Fruit fly (Drosophila melanogaster): ENCODE data around the gene ZC3H3.

The ZC3H3 gene

DNA sequence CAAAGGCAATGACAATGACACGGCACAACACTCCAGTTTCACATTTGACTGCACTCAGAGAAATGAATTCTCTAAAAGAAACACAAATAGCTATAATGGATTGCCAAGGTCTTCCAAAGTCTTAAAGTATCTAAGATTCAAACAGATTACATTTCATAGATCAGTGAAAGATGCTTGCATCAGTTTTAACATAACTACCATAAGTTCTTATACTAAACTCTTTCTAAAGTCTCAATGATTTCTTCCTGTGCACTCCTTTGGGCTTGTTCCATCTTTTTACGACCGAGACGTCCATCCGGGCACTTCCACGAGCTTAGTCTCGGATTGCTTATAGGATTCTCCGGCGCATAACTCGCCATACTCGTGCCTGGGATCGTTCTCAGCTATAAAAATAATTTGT, 32.6 kb upstream of the ZC3H3 start (continued):
- TF ChIP-seq ssp (GFP tag; IDR thresholded peaks at IDR 0.05) = no peak
- TF ChIP-seq Ets97D (GFP tag; optimal IDR thresholded peaks at IDR 0.05) = no peak
- no peak for TF ChIP-seq Hmx (GFP tag; optimal IDR thresholded peaks at IDR 0.05)
- TF ChIP-seq CG14014 (GFP tag; IDR thresholded peaks at IDR 0.05) = no peak
- no peak for TF ChIP-seq CG12155 (GFP tag; optimal IDR thresholded peaks at IDR 0.05)
- no peak for TF ChIP-seq usp (GFP tag; optimal IDR thresholded peaks at IDR 0.05)
- TF ChIP-seq CG15696 (tag; optimal IDR thresholded peaks at IDR 0.05) = no peak
- no peak for TF ChIP-seq bcd (GFP tag; optimal IDR thresholded peaks at IDR 0.05)
- no peak for TF ChIP-seq prd (optimal IDR thresholded peaks at IDR 0.05)
- TF ChIP-seq prd (GFP tag; IDR thresholded peaks at IDR 0.05) = 0 out of 3 replicates have a peak, but pooled peaks have one; percentile 40
- no peak for TF ChIP-seq ato (GFP tag; IDR thresholded peaks at IDR 0.05; ENCODE audit: partially characterized antibody)
- no peak for TF ChIP-seq CG43689 (GFP tag; IDR thresholded peaks at IDR 0.05)
- TF ChIP-seq Usf (GFP tag; optimal IDR thresholded peaks at IDR 0.05) = no peak
- TF ChIP-seq CG11093 (GFP tag; IDR thresholded peaks at IDR 0.05) = no peak
- TF ChIP-seq gem (tag; optimal IDR thresholded peaks at IDR 0.05) = peak; percentile 55
- TF ChIP-seq CG8388 (GFP tag; optimal IDR thresholded peaks at IDR 0.05) = peak; percentile 18
- no peak for TF ChIP-seq Deaf1 (tag; optimal IDR thresholded peaks at IDR 0.05)
- peak; percentile 17 for TF ChIP-seq CG30403 (GFP tag; optimal IDR thresholded peaks at IDR 0.05)
- no peak for TF ChIP-seq CG18764 (GFP tag; optimal IDR thresholded peaks at IDR 0.05)
- TF ChIP-seq bsh (GFP tag; optimal IDR thresholded peaks at IDR 0.05) = peak in 1 of 2 experiments; percentile 48
- peak; percentile 13 for TF ChIP-seq CG2712 (tag; optimal IDR thresholded peaks at IDR 0.05)
- TF ChIP-seq Hey (tag; optimal IDR thresholded peaks at IDR 0.05) = no peak
- peak; percentile 32 for TF ChIP-seq grau (tag; optimal IDR thresholded peaks at IDR 0.05)
- TF ChIP-seq CG9215 (GFP tag; IDR thresholded peaks at IDR 0.05) = no peak
- TF ChIP-seq CG32767 (GFP tag; IDR thresholded peaks at IDR 0.05) = 0 out of 2 replicates have a peak, but pooled peaks have one; percentile 8
- TF ChIP-seq CG1024 (GFP tag; IDR thresholded peaks at IDR 0.05) = no peak
- TF ChIP-seq D (optimal IDR thresholded peaks at IDR 0.05) = no peak
- peak; percentile 13 for TF ChIP-seq D (GFP tag; optimal IDR thresholded peaks at IDR 0.05)
- no peak for TF ChIP-seq mam (GFP tag; optimal IDR thresholded peaks at IDR 0.05)
- TF ChIP-seq CG4404 (GFP tag; IDR thresholded peaks at IDR 0.05) = no peak
- TF ChIP-seq CG1602 (GFP tag; optimal IDR thresholded peaks at IDR 0.05) = peak; percentile 12
- TF ChIP-seq Nf-YC (tag; optimal IDR thresholded peaks at IDR 0.05) = no peak
- no peak for TF ChIP-seq Dip2 (GFP tag; IDR thresholded peaks at IDR 0.05)
- no peak for TF ChIP-seq wek (GFP tag; optimal IDR thresholded peaks at IDR 0.05)
- TF ChIP-seq ranshi (GFP tag; IDR thresholded peaks at IDR 0.05) = no peak
- no peak for TF ChIP-seq MTF-1 (GFP tag; optimal IDR thresholded peaks at IDR 0.05; ENCODE audit: borderline replicate concordance)
- peak in 1 of 2 experiments; percentile 27 for TF ChIP-seq Hr51 (GFP tag; optimal IDR thresholded peaks at IDR 0.05)
- no peak for TF ChIP-seq so (GFP tag; IDR thresholded peaks at IDR 0.05)
- TF ChIP-seq sc (optimal IDR thresholded peaks at IDR 0.05) = no peak
- TF ChIP-seq sc (GFP tag; optimal IDR thresholded peaks at IDR 0.05) = no peak
- TF ChIP-seq lilli (GFP tag; optimal IDR thresholded peaks at IDR 0.05) = no peak
- TF ChIP-seq D19A (tag; optimal IDR thresholded peaks at IDR 0.05) = peak; percentile 6
- TF ChIP-seq trh (GFP tag; optimal IDR thresholded peaks at IDR 0.05) = no peak
- TF ChIP-seq sim (GFP tag; IDR thresholded peaks at IDR 0.05) = no peak
- TF ChIP-seq Mes4 (GFP tag; optimal IDR thresholded peaks at IDR 0.05) = no peak
- TF ChIP-seq CG10431 (GFP tag; optimal IDR thresholded peaks at IDR 0.05) = no peak
- TF ChIP-seq Pdp1 (GFP tag; optimal IDR thresholded peaks at IDR 0.05) = peak in 1 of 2 experiments; percentile 5
- no peak for TF ChIP-seq CG4854 (GFP tag; optimal IDR thresholded peaks at IDR 0.05)
- peak; percentile 12 for TF ChIP-seq Xbp1 (GFP tag; optimal IDR thresholded peaks at IDR 0.05)
- TF ChIP-seq Doc3 (GFP tag; IDR thresholded peaks at IDR 0.05; ENCODE audit: partially characterized antibody) = no peak
- no peak for TF ChIP-seq CG9609 (GFP tag; optimal IDR thresholded peaks at IDR 0.05)
- no peak for TF ChIP-seq CG17612 (GFP tag; IDR thresholded peaks at IDR 0.05)
